Worm (Caenorhabditis elegans): ENCODE results near the gene myo-6.

Gene myo-6

DNA sequence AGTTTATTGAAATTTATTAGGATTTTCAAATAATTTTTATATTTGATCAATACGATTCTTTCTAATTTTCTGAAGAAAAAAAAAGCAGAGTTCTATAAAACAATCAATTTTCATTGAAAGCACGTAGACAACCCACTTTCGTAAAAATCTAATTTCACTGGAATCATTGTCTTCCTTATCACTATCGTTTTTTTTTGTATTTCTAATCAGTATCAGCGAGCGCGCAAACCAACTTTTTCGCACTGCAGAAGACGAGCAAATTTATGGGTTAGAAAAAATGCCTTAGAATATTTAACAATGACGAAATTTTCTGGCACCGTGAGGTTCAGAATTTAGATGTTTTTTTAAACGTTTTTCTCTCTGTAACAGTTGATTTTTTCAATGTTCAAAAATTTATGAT lies 43.2 kb downstream of the myo-6 start:
- TF ChIP-seq nhr-23 (tag; optimal IDR thresholded peaks at IDR 0.05) (no peak), fos-1 (tag; optimal IDR thresholded peaks at IDR 0.05) (peak; percentile 31), nhr-25 (tag; optimal IDR thresholded peaks at IDR 0.05) (no peak)

DNA sequence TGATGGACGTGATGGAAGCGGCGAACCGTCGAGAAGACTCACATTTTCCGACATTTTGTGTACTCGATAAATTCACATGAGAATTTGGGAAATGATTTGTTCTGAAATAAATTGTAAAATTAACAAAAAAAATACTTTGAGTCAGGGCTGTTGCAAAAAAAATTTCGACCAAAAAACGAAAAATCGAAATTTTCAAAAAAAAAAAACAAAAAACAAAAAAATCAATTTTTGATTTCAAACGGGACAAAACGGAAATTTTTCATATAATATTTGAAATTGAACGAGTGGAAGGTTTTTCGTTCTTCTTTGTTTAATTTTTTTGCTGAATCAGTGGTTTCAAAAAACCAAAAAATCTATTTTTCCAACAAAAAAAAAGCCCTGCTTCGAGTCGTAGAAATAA lies 45.6 kb downstream of the myo-6 start, which contains the start of gene cua-1:
Gene cua-1 (minus strand): TSS at position 101 of the 400 bp plus-strand sequence.
- no peak for TF ChIP-seq crh-2 (tag; optimal IDR thresholded peaks at IDR 0.05)

DNA sequence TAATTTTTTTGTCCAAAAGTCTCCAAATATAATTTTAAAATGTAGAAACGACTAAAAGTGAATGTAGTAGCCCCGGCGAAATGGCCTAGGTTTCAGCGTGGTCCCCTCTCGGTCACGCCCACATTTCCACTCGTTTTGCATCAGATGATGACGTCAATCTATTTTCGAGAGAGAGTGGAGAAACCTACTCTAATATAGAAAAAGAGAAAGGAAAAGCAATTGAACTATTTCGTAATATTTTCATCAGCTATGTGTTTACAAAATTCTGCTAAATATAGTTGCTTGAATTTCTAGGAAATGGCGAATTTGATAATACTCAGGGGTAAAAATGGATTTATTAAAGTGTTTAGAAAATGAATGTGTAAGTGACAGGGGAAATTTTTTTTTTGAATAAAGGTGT lies 46.2 kb downstream of the myo-6 start:
- TF ChIP-seq nhr-129 (tag; optimal IDR thresholded peaks at IDR 0.05) (peak; percentile 73), zag-1 (tag; optimal IDR thresholded peaks at IDR 0.05) (peak; percentile 1), ceh-82 (tag; optimal IDR thresholded peaks at IDR 0.05) (no peak), sma-9 (GFP tag; optimal IDR thresholded peaks at IDR 0.05) (peak; percentile 12), sma-9 (tag; optimal IDR thresholded peaks at IDR 0.05) (no peak), R02D3.7 (tag; optimal IDR thresholded peaks at IDR 0.05) (no peak), crh-2 (tag; optimal IDR thresholded peaks at IDR 0.05) (peak; percentile 66), C34F6.9 (tag; optimal IDR thresholded peaks at IDR 0.05) (peak; percentile 73), unc-55 (GFP tag; optimal IDR thresholded peaks at IDR 0.05) (peak; percentile 92), lin-13 (GFP tag; optimal IDR thresholded peaks at IDR 0.05) (peak; percentile 53), lsy-2 (tag; optimal IDR thresholded peaks at IDR 0.05) (peak in 1 of 2 experiments; percentile 64), skn-1 (tag; optimal IDR thresholded peaks at IDR 0.05) (no peak), dmd-4 (tag; optimal IDR thresholded peaks at IDR 0.05) (no peak), peb-1 (tag; optimal IDR thresholded peaks at IDR 0.05) (no peak), sma-3 (GFP tag; optimal IDR thresholded peaks at IDR 0.05) (no peak), F13H6.1 (tag; optimal IDR thresholded peaks at IDR 0.05) (no peak), nhr-11 (tag; optimal IDR thresholded peaks at IDR 0.05) (no peak), unc-62 (GFP tag; optimal IDR thresholded peaks at IDR 0.05) (no peak), lin-11 (tag; optimal IDR thresholded peaks at IDR 0.05) (no peak), nhr-77 (tag; optimal IDR thresholded peaks at IDR 0.05) (no peak), mbf-1 (tag; optimal IDR thresholded peaks at IDR 0.05) (no peak), nhr-21 (tag; optimal IDR thresholded peaks at IDR 0.05) (no peak), nhr-12 (tag; optimal IDR thresholded peaks at IDR 0.05) (no peak)

DNA sequence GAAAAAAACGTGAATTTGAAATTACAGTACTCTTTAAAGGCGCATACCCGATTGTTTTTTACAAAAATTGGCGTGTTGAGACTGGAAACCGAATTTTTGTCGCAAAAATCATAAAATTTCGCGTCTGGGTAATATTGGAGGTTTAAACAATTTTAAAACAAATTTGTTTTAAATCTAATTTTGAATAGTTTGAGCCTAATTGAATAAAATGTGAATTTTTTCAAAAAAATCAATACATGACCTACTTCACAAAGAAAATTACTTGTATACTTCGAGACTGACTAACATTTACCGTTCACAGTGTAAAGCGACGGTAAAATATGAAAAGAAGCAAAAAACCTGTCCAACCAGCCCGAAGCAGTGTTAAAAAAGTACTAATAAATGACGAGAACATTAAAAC lies 47.7 kb downstream of the myo-6 start:
- no peak for TF ChIP-seq fos-1 (tag; optimal IDR thresholded peaks at IDR 0.05)
- peak; percentile 1 for TF ChIP-seq ama-1 (optimal IDR thresholded peaks at IDR 0.05)

DNA sequence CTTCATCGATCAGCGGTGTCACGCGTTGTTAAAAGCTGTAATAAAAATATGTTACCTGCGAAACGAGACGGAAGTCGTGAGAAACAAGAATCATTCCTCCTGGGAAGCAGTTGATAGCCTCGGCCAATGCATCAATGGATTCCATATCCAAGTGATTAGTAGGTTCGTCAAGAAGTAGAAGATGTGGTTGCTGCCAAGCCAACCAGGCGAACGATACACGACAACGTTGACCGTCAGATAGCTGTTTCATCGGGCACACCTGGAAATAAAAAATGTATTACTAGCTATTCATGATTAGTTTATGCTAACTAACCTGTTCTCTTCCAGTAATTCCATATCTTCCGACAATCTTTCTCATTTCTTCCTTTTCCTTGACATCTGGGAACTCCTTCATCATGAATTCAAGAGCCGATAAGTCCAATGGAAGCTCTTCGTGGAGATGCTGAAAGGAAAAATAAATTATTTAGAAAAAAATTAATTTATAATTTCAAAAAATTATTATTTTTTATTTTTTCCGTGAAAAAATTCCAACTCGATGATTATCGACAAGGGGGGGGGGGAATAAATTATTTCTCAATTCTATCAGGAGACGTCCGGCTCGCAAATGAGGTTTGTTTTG lies 49.5 kb downstream of the myo-6 start, which contains the start of gene tag-164:
Gene tag-164 (plus strand): TSS at position 569 of the 619 bp plus-strand sequence.
- TF ChIP-seq lin-39 (tag; optimal IDR thresholded peaks at IDR 0.05) (no peak), ztf-4 (tag; optimal IDR thresholded peaks at IDR 0.05) (no peak), ceh-16 (tag; optimal IDR thresholded peaks at IDR 0.05) (no peak), unc-62 (GFP tag; optimal IDR thresholded peaks at IDR 0.05) (no peak), mbf-1 (tag; optimal IDR thresholded peaks at IDR 0.05) (no peak), skn-1 (tag; optimal IDR thresholded peaks at IDR 0.05) (no peak), egl-27 (tag; optimal IDR thresholded peaks at IDR 0.05) (no peak), nhr-129 (tag; optimal IDR thresholded peaks at IDR 0.05) (no peak), elt-3 (tag; optimal IDR thresholded peaks at IDR 0.05) (no peak), nhr-10 (tag; optimal IDR thresholded peaks at IDR 0.05) (no peak), peb-1 (tag; optimal IDR thresholded peaks at IDR 0.05) (no peak), ztf-1 (GFP tag; conservative IDR thresholded peaks at IDR 0.05) (no peak), snpc-4 (tag; optimal IDR thresholded peaks at IDR 0.05) (no peak), nhr-21 (tag; optimal IDR thresholded peaks at IDR 0.05) (no peak), nhr-25 (tag; optimal IDR thresholded peaks at IDR 0.05) (no peak), mab-5 (tag; optimal IDR thresholded peaks at IDR 0.05) (no peak), ztf-11 (tag; optimal IDR thresholded peaks at IDR 0.05) (no peak)
